Fruit fly (Drosophila melanogaster): Measurements from ENCODE around the gene Atu.

Gene Atu

DNA sequence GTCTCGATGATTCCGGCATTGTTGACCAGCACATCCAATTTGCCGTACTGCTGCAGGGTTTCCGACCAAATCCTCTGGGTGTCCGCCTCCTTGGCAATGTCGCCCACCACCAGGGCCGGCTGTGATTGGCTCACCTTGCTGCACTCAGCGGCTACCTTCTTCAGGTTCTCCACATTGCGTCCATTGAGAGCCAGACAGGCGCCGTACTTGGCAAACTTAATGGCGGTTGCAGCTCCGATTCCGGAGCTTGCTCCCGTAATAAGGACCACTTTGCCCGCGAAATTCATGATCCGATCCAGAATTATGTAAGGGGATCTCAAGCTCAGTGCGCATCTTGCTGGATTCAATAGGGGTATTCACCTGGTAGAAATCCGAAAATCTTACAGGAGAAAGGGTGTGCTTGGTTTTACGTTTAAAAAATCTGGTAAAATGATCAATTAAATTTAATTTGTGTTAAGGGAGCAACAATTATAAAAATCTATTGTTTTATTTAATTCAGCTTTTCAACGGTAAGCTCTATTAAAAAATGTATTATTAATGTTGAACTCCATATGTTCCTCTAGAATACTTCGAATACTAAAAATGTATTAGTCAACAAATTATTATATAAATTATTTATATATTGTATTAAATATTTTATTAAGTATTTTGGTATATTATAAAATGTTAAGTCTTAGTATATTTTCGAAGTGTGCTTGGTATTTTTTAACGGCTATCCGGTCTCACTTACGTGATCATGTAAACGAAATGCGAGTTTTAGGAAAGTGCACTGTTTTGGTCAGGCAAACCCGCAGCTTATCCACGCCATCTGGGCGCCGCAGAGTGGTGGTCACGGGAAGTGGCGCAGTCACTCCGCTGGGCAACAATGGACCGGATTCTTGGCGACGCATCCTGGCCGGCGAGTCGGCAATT is 23.6 kb downstream of the Atu start, which contains the start of the genes CG31548 and CG12170:
CG31548 (minus strand) TSS at position 334 of the 912 bp plus-strand sequence.
CG12170 (plus strand) TSS at position 716 of the 912 bp plus-strand sequence.
- TF ChIP-seq cyc (GFP tag; optimal IDR thresholded peaks at IDR 0.05) = peak; percentile 34
- TF ChIP-seq CG31627 (GFP tag; optimal IDR thresholded peaks at IDR 0.05) = peak; percentile 56
- no peak for TF ChIP-seq OdsH (GFP tag; optimal IDR thresholded peaks at IDR 0.05)
- no peak for TF ChIP-seq achi (GFP tag; optimal IDR thresholded peaks at IDR 0.05)
- no peak for TF ChIP-seq CG7368 (GFP tag; optimal IDR thresholded peaks at IDR 0.05)
- no peak for TF ChIP-seq Eip75B (GFP tag; optimal IDR thresholded peaks at IDR 0.05)
- no peak for TF ChIP-seq dsx (GFP tag; optimal IDR thresholded peaks at IDR 0.05; ENCODE audit: poor library complexity, severe bottlenecking)
- TF ChIP-seq fd85E (GFP tag; optimal IDR thresholded peaks at IDR 0.05) = no peak
- peak; percentile 38 for TF ChIP-seq CG3032 (tag; optimal IDR thresholded peaks at IDR 0.05)
- TF ChIP-seq esn (GFP tag; optimal IDR thresholded peaks at IDR 0.05) = peak; percentile 69
- TF ChIP-seq CG15336 (GFP tag; IDR thresholded peaks at IDR 0.05) = peak; percentile 59
- TF ChIP-seq CG6792 (GFP tag; optimal IDR thresholded peaks at IDR 0.05) = peak; percentile 40
- TF ChIP-seq svp (GFP tag) = peak; percentile 63
- peak; percentile 27 for TF ChIP-seq Sox15 (GFP tag; optimal IDR thresholded peaks at IDR 0.05)
- TF ChIP-seq Blimp-1 (GFP tag; optimal IDR thresholded peaks at IDR 0.05) = no peak
- TF ChIP-seq eg (GFP tag; IDR thresholded peaks at IDR 0.05) = no peak; the same call in 2 of the 3 replicates
- TF ChIP-seq CG11762 (GFP tag; optimal IDR thresholded peaks at IDR 0.05; ENCODE audit: insufficient read depth) = no peak
- peak; percentile 47; the same call in 2 of the 3 replicates for TF ChIP-seq CG6163 (GFP tag; IDR thresholded peaks at IDR 0.05)
- TF ChIP-seq CG8119 (GFP tag; IDR thresholded peaks at IDR 0.05) = peak; percentile 55; the same call in 2 of the 3 replicates

DNA sequence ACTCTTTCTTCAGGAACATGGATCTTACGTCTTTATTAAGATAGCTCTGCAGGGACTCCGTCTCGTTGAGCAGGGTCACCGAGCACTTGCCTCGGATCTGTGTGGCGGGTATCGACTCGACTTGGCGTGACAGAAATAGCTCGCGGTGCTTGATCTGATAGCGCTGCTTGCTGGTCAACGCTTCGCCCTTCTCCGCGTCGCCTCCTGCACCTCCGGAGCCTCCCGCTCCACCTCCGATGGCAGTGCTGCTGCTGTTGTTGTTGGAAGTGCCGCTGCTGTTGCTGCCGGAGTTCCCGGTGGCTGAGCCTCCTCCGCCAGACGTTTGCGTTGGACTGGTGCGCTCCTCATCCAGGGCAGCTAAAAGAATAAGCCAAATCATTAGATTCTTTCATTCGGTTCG is 30.3 kb downstream of the Atu start:
- TF ChIP-seq CG10669 (GFP tag; optimal IDR thresholded peaks at IDR 0.05) (no peak), svp (GFP tag) (peak; percentile 86), CG34406 (GFP tag; optimal IDR thresholded peaks at IDR 0.05) (no peak), CG9139 (GFP tag; optimal IDR thresholded peaks at IDR 0.05) (no peak), CG4318 (GFP tag; optimal IDR thresholded peaks at IDR 0.05) (no peak)

DNA sequence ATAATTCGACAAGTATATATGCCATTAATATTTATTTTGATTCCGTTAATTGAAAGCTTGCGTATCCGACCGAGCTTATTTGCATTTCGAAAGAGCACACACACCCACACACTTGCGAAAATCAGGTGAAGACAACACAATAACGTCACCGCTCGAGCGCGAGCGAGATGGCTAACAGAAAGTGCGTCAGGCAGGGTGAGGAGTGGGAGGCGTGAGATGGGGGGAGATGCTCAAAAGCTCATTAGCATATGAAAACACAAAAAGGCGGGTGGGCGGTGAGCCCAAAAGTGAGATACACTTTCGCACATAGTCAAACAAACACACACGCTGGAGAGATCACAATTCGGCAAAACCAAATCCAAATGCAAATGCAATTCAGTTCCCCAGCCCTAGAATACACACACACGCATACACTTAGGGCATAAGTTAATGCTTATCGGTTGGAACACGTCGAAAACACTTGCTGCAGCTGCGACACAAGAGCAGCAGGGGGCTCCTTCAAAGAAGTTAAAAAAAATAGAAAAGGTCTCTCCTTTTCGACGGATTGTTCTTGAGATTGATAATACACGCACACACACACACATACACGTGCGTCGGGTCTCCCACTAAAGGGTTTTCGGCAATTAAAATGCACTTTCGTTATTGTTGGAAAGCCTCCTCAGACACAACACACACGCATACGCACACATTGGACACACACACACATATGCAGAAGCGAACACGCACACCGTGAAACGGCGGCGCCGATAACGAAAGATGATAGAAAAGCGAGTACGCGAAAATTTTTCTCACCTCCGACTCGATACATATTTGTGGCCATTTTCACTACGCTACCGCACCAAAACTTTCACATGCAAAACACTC is 34.8 kb downstream of the Atu start:
- TF ChIP-seq CG8119 (GFP tag; IDR thresholded peaks at IDR 0.05) (no peak), lz (GFP tag; optimal IDR thresholded peaks at IDR 0.05) (no peak), svp (GFP tag) (peak; percentile 88), fkh (GFP tag; optimal IDR thresholded peaks at IDR 0.05) (peak; percentile 41), Ets96B (tag; optimal IDR thresholded peaks at IDR 0.05) (no peak), Hr4 (GFP tag; optimal IDR thresholded peaks at IDR 0.05) (no peak), Sox102F (GFP tag; optimal IDR thresholded peaks at IDR 0.05) (no peak), spab (GFP tag; optimal IDR thresholded peaks at IDR 0.05) (no peak), Sox14 (GFP tag; optimal IDR thresholded peaks at IDR 0.05) (peak; percentile 18), Lpt (GFP tag; optimal IDR thresholded peaks at IDR 0.05) (no peak), Eip93F (GFP tag; optimal IDR thresholded peaks at IDR 0.05) (peak; percentile 60), CG32006 (GFP tag; optimal IDR thresholded peaks at IDR 0.05) (no peak), esn (GFP tag; optimal IDR thresholded peaks at IDR 0.05) (peak; percentile 28), CG34406 (GFP tag; optimal IDR thresholded peaks at IDR 0.05) (peak; percentile 22), CG31627 (GFP tag; optimal IDR thresholded peaks at IDR 0.05) (peak; percentile 24), CG3032 (tag; optimal IDR thresholded peaks at IDR 0.05) (peak; percentile 17), CG6163 (GFP tag; IDR thresholded peaks at IDR 0.05) (0 out of 3 replicates have a peak, but pooled peaks have one; percentile 38), CG6792 (GFP tag; optimal IDR thresholded peaks at IDR 0.05) (peak; percentile 5), Blimp-1 (GFP tag; optimal IDR thresholded peaks at IDR 0.05) (no peak), CG8319 (GFP tag; optimal IDR thresholded peaks at IDR 0.05) (no peak), CG3919 (GFP tag; optimal IDR thresholded peaks at IDR 0.05) (no peak), Eip78C (GFP tag) (peak; percentile 83), CG6276 (GFP tag; optimal IDR thresholded peaks at IDR 0.05) (no peak), eg (GFP tag; IDR thresholded peaks at IDR 0.05) (no peak), cyc (GFP tag; optimal IDR thresholded peaks at IDR 0.05) (peak; percentile 7), OdsH (GFP tag; optimal IDR thresholded peaks at IDR 0.05) (no peak), fd59A (GFP tag; optimal IDR thresholded peaks at IDR 0.05) (no peak), CG1621 (tag; optimal IDR thresholded peaks at IDR 0.05) (no peak), vri (GFP tag; optimal IDR thresholded peaks at IDR 0.05) (peak; percentile 22), CG15336 (GFP tag; IDR thresholded peaks at IDR 0.05) (peak; percentile 10; the same call in 1 of the 2 replicates), Gug (GFP tag; IDR thresholded peaks at IDR 0.05) (0 out of 2 replicates have a peak, but pooled peaks have one; percentile 11), CG4318 (GFP tag; optimal IDR thresholded peaks at IDR 0.05) (no peak)
